Fruit fly (Drosophila melanogaster) whole organism, embryonic: ENCODE data around the gene Polr1C.

Experiments used
- CG30431 ChIP-seq: fragments of 200-800 bp; sonication (Bioruptor generic); optimal IDR thresholded peaks from 2 replicates; lab custom pipeline; 2017; ENCODE audit warnings: missing biosample characterization, missing genetic modification characterization
- CG4360 ChIP-seq: fragments of 200-800 bp; sonication (Bioruptor generic); IDR thresholded peaks from 2 replicates; pipeline ENCODE4 v1.3.6; 2022; ENCODE audit warnings: missing biosample characterization, missing genetic modification characterization
- repo ChIP-seq: fragments of 200-800 bp; sonication (Bioruptor generic); optimal IDR thresholded peaks from 2 replicates; lab custom pipeline; 2016; ENCODE audit warnings: missing biosample characterization, missing genetic modification characterization
- sqz ChIP-seq: fragments of 200-800 bp; sonication (Bioruptor generic); optimal IDR thresholded peaks from 3 replicates; lab custom pipeline; 2018; ENCODE audit warnings: missing biosample characterization, mild to moderate bottlenecking, missing genetic modification characterization

dm6 chr2L:4928340-4928739 lies 40.5 kb upstream of the Polr1C start:
- TF ChIP-seq CG30431 (GFP tag; lab: Kevin White, UChicago): no peak
- TF ChIP-seq sqz (GFP tag; lab: Kevin White, UChicago): no peak
- no peak for TF ChIP-seq CG4360 (GFP tag; lab: Robert Waterston, UW)
- no peak for TF ChIP-seq repo (GFP tag; lab: Kevin White, UChicago)
